Worm (Caenorhabditis elegans) whole organism, early embryonic: ENCODE measurements around the gene Y47D7A.2.

Source experiments
- B0310.2 ChIP-seq: sonication (generic microtip); optimal IDR thresholded peaks from 2 replicates; lab custom pipeline; 2016; ENCODE audit warnings: mild to moderate bottlenecking, missing genetic modification characterization, missing compliant biosample characterization
- F13C5.2 ChIP-seq: sonication (generic microtip); optimal IDR thresholded peaks from 2 replicates; lab custom pipeline; 2017; ENCODE audit warnings: mild to moderate bottlenecking, missing genetic modification characterization, inconsistent platforms, missing compliant biosample characterization
- aly-1 ChIP-seq: sonication (generic microtip); optimal IDR thresholded peaks from 2 replicates; lab custom pipeline; 2016; ENCODE audit warnings: missing genetic modification characterization, missing compliant biosample characterization
- ama-1 ChIP-seq: fragments of 150-350 bp; optimal IDR thresholded peaks from 2 replicates; lab custom pipeline; 2014
- ceh-13 ChIP-seq: fragments of 200-800 bp; sonication (Bioruptor generic); optimal IDR thresholded peaks from 2 replicates; lab custom pipeline; 2018; ENCODE audit warnings: mild to moderate bottlenecking, missing genetic modification characterization, missing compliant biosample characterization
- ceh-36 ChIP-seq: sonication (generic microtip); optimal IDR thresholded peaks from 2 replicates; lab custom pipeline; 2016; ENCODE audit warnings: missing genetic modification characterization, inconsistent platforms, missing compliant biosample characterization
- ets-7 ChIP-seq: sonication (generic microtip); optimal IDR thresholded peaks from 2 replicates; lab custom pipeline; 2016; ENCODE audit warnings: missing genotype, missing genetic modification characterization, missing compliant biosample characterization
- flt-1 ChIP-seq: fragments of 200-800 bp; sonication (Bioruptor generic); IDR thresholded peaks from 2 replicates; pipeline ENCODE4 v1.3.6; 2022; ENCODE audit warnings: missing genetic modification characterization, missing compliant biosample characterization
- hmbx-1 ChIP-seq: sonication (generic microtip); optimal IDR thresholded peaks from 2 replicates; lab custom pipeline; 2016; ENCODE audit warnings: mild to moderate bottlenecking, missing genetic modification characterization, missing compliant biosample characterization
- hmg-4 ChIP-seq: fragments of 200-800 bp; sonication (Bioruptor generic); optimal IDR thresholded peaks from 2 replicates; lab custom pipeline; 2018; ENCODE audit warnings: mild to moderate bottlenecking, missing genetic modification characterization, missing compliant biosample characterization
- hnd-1 ChIP-seq: sonication (generic microtip); optimal IDR thresholded peaks from 2 replicates; lab custom pipeline; 2016; ENCODE audit warnings: missing genetic modification characterization, missing compliant biosample characterization
- pes-1 ChIP-seq: fragments of 200-800 bp; sonication (Bioruptor generic); IDR thresholded peaks from 2 replicates; pipeline ENCODE4 v1.3.6; 2022; ENCODE audit warnings: missing genetic modification reagents, missing genetic modification characterization, missing compliant biosample characterization
- scrt-1 ChIP-seq: fragments of 200-800 bp; sonication (Bioruptor generic); IDR thresholded peaks from 2 replicates; pipeline ENCODE4 v1.3.6; 2022; ENCODE audit warnings: missing genetic modification characterization, missing compliant biosample characterization
- sea-1 ChIP-seq: fragments of 200-800 bp; sonication (Bioruptor generic); conservative IDR thresholded peaks from 2 replicates; pipeline ENCODE4 v1.3.6; 2022; ENCODE audit warnings: missing genetic modification characterization, missing compliant biosample characterization
- tbx-11 ChIP-seq: fragments of 200-800 bp; sonication (Bioruptor generic); IDR thresholded peaks from 2 replicates; pipeline ENCODE4 v1.3.6; 2022; ENCODE audit warnings: missing genetic modification characterization, missing compliant biosample characterization
- tbx-37 ChIP-seq: fragments of 200-800 bp; sonication (Bioruptor generic); conservative IDR thresholded peaks from 2 replicates; pipeline ENCODE4 v1.3.6; 2022; ENCODE audit warnings: missing genetic modification reagents, missing genetic modification characterization, missing compliant biosample characterization
- tra-4 ChIP-seq: sonication (generic microtip); optimal IDR thresholded peaks from 2 replicates; lab custom pipeline; 2017; ENCODE audit warnings: missing genetic modification characterization, missing compliant biosample characterization

The Y47D7A.2 gene

DNA sequence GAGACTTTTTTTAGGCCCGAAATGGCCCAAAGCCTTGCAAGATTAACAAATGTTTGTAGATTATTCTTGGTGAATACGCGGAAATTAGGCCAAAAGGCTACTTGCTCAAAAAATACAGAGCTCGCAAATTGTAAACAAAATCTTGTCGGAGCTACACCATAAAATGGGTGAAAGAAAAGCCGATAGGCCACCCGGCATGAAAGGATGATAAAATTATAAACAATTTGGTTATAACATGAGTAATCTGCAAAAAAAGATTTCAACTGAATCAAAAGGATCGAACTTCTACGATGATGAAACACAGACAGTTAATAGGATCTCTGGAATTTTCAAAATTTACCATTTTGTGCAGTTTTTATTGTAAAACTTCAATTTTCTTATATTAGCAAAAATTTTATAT lies 21.9 kb upstream of the Y47D7A.2 start:
- TF ChIP-seq hnd-1 (tag; lab: Kevin White, UChicago) (no peak), tra-4 (no peak), hmbx-1 (tag; lab: Kevin White, UChicago) (no peak), F13C5.2 (tag; lab: Kevin White, UChicago) (no peak), aly-1 (tag; lab: Kevin White, UChicago) (no peak)

DNA sequence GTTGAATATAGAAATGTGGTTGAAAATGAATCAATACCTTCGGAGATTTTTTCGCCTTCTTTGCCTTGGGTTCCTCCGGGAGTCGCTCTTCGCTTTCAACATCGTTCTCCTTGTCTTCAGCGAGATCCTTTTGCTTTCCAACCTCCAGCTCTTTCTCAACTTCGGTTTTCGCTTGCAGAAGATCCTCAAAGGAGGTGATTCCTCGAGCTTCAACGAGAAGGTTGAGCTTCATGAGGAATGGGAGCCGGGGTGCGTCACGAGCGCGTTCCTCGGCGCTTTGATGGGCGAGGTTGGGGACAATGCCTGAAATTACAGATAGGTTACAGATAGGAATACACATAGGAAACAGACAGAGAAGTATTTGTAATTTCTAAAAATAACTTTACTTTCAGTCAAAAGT lies 21.2 kb upstream of the Y47D7A.2 start:
- no peak for TF ChIP-seq hnd-1 (tag; lab: Kevin White, UChicago)
- TF ChIP-seq ets-7 = no peak
- no peak for TF ChIP-seq B0310.2 (tag; lab: Kevin White, UChicago)
- no peak for TF ChIP-seq scrt-1 (GFP tag; lab: Robert Waterston, UW)
- TF ChIP-seq aly-1 (tag; lab: Kevin White, UChicago) = no peak
- TF ChIP-seq tbx-11 (GFP tag; lab: Robert Waterston, UW) = no peak
- TF ChIP-seq flt-1 (GFP tag; lab: Robert Waterston, UW) = no peak
- no peak for TF ChIP-seq hmbx-1 (tag; lab: Kevin White, UChicago)
- no peak for TF ChIP-seq tra-4
- no peak for TF ChIP-seq hmg-4 (GFP tag; lab: Kevin White, UChicago)
- no peak for TF ChIP-seq tbx-37 (GFP tag; lab: Robert Waterston, UW)
- TF ChIP-seq ceh-36 = no peak
- no peak for TF ChIP-seq pes-1 (GFP tag; lab: Robert Waterston, UW)
- no peak for TF ChIP-seq ceh-13 (GFP tag; lab: Kevin White, UChicago)
- TF ChIP-seq sea-1 = no peak
- TF ChIP-seq F13C5.2 (tag; lab: Kevin White, UChicago) = no peak
- TF ChIP-seq ama-1 (lab: Kevin White, UChicago) = no peak

DNA sequence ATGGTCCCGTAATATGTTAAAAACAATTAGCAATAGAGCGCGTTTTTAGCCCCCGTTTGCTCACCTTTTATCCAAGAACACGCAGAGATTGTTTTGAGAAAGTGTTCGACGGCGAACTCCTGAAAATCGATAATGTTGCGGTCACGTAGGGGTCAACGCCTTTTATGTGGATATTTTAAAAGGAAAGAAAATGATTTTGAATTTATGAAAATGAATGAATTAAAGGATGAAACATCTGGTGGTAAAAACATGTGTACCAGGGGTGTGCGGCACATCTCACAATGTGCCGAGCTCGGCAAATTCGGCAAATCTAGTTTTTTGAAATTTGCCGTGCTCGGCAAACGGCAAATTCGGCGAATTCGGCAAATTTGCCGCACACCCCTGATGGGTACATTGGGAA lies 20.0 kb upstream of the Y47D7A.2 start, which contains the start of gene F13A2.4:
TSS of gene F13A2.4 (minus strand) at position 101 of the 400 bp plus-strand sequence.
- no peak for TF ChIP-seq hnd-1 (tag; lab: Kevin White, UChicago)
- TF ChIP-seq ets-7 = no peak
- no peak for TF ChIP-seq ama-1 (lab: Kevin White, UChicago)
- TF ChIP-seq tbx-11 (GFP tag; lab: Robert Waterston, UW) = no peak
- TF ChIP-seq hmbx-1 (tag; lab: Kevin White, UChicago) = no peak
- no peak for TF ChIP-seq ceh-13 (GFP tag; lab: Kevin White, UChicago)
- no peak for TF ChIP-seq ceh-36
- TF ChIP-seq tra-4 = no peak
- TF ChIP-seq B0310.2 (tag; lab: Kevin White, UChicago) = no peak
- TF ChIP-seq aly-1 (tag; lab: Kevin White, UChicago) = no peak
- no peak for TF ChIP-seq tbx-37 (GFP tag; lab: Robert Waterston, UW)
- no peak for TF ChIP-seq pes-1 (GFP tag; lab: Robert Waterston, UW)
- TF ChIP-seq F13C5.2 (tag; lab: Kevin White, UChicago) = no peak
- no peak for TF ChIP-seq hmg-4 (GFP tag; lab: Kevin White, UChicago)
- TF ChIP-seq flt-1 (GFP tag; lab: Robert Waterston, UW) = no peak
- no peak for TF ChIP-seq sea-1
- no peak for TF ChIP-seq scrt-1 (GFP tag; lab: Robert Waterston, UW)

DNA sequence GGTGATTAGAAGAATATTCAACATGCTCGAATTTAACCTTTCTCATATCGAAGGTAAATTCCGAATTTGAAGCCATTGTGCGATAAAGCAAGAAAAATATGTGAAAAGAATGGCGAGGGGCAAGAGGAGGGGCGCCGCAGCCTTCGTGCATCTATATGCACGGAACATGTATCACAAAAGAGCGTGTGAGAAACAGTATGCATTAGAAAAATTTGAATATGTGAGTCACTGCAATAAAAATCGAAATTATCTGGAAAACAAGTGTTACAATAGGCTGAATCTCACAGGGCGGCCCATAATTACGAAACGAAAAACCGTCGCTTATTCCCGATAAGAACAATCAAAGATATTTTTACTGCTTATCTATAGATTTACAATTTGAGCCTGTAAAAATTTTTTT lies 18.2 kb upstream of the Y47D7A.2 start, which contains the start of gene F13A2.5:
TSS of gene F13A2.5 (minus strand) at position 101 of the 400 bp plus-strand sequence.
- no peak for TF ChIP-seq pes-1 (GFP tag; lab: Robert Waterston, UW)
- TF ChIP-seq tbx-37 (GFP tag; lab: Robert Waterston, UW) = no peak
- TF ChIP-seq tbx-11 (GFP tag; lab: Robert Waterston, UW) = no peak
- no peak for TF ChIP-seq F13C5.2 (tag; lab: Kevin White, UChicago)
- no peak for TF ChIP-seq tra-4
- no peak for TF ChIP-seq hnd-1 (tag; lab: Kevin White, UChicago)
- TF ChIP-seq scrt-1 (GFP tag; lab: Robert Waterston, UW) = no peak
- TF ChIP-seq ets-7 = no peak
- no peak for TF ChIP-seq sea-1
- TF ChIP-seq ama-1 (lab: Kevin White, UChicago) = no peak
- TF ChIP-seq hmg-4 (GFP tag; lab: Kevin White, UChicago) = no peak
- TF ChIP-seq aly-1 (tag; lab: Kevin White, UChicago) = no peak
- TF ChIP-seq B0310.2 (tag; lab: Kevin White, UChicago) = no peak
- TF ChIP-seq ceh-36 = no peak
- no peak for TF ChIP-seq ceh-13 (GFP tag; lab: Kevin White, UChicago)
- TF ChIP-seq flt-1 (GFP tag; lab: Robert Waterston, UW) = no peak
- TF ChIP-seq hmbx-1 (tag; lab: Kevin White, UChicago) = no peak

DNA sequence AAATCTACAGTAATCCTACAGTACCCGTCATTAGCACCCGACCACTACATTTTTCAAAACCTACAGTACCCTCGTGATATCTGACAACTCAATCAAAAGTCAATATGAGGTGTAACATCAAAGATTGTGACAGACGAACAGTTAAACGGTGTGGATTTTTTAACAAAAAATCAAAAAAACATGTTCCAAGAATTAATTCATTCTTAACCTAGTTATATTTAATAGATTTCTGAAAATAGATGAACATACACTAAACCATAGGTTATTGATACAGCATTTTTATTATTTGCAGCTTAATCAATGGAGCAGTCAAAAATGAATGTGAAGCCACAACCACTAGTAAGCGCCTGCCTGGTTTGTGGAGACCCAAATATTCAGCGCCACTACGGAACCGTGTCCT lies 12.6 kb upstream of the Y47D7A.2 start, which contains the start of gene nhr-118:
TSS of gene nhr-118 (plus strand) at position 301 of the 400 bp plus-strand sequence.
- TF ChIP-seq scrt-1 (GFP tag; lab: Robert Waterston, UW) = no peak

DNA sequence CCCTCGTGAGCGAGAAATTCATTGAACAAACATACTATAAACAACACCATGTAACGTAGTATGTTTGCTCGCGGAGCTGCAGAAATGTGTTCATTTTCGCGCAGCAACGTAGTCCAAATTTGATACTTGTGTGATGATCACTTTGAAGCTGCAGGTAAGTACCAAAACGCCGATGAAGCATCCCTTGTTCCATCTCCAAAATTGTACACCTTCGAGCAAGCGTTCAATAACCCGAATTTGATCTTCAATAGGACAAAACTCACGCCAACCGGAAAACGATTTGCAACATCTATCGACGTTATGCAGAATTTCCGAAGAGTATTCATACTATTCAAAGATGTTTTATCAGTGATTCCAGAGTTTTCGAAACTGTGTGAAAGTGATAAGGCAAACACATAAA lies 9.4 kb upstream of the Y47D7A.2 start, which contains the start of gene Y47D7A.3:
TSS of gene Y47D7A.3 (plus strand) at position 301 of the 400 bp plus-strand sequence.
- TF ChIP-seq scrt-1 (GFP tag; lab: Robert Waterston, UW) (no peak), hmg-4 (GFP tag; lab: Kevin White, UChicago) (no peak), hnd-1 (tag; lab: Kevin White, UChicago) (no peak), ceh-36 (no peak), ama-1 (lab: Kevin White, UChicago) (no peak), pes-1 (GFP tag; lab: Robert Waterston, UW) (no peak), sea-1 (no peak), tra-4 (no peak), aly-1 (tag; lab: Kevin White, UChicago) (no peak), ceh-13 (GFP tag; lab: Kevin White, UChicago) (no peak), tbx-11 (GFP tag; lab: Robert Waterston, UW) (no peak), B0310.2 (tag; lab: Kevin White, UChicago) (no peak), ets-7 (no peak), tbx-37 (GFP tag; lab: Robert Waterston, UW) (no peak), flt-1 (GFP tag; lab: Robert Waterston, UW) (no peak), F13C5.2 (tag; lab: Kevin White, UChicago) (no peak), hmbx-1 (tag; lab: Kevin White, UChicago) (no peak)

DNA sequence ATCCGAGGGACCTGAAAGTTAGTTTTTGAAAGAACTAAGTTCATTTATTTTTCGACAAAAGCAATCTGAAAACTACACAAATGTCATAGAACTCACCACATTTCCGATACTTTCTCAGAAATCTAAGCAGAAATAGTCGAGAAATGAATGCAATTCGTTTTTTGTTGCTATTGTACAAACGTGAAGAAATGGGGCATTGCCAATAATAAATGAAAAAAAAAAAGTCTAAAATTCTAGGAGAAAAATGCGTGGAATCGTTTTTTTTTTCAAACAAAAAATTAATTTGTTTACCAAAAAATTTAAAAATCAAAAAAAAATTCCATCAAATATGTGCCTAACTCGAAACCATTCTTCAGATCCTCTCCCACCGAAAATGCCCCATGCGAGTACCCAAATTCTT lies 8.4 kb upstream of the Y47D7A.2 start, which contains the start of gene Y47D7A.17:
TSS of gene Y47D7A.17 (minus strand) at position 101 of the 400 bp plus-strand sequence.
- TF ChIP-seq tra-4 (no peak), flt-1 (GFP tag; lab: Robert Waterston, UW) (no peak), aly-1 (tag; lab: Kevin White, UChicago) (no peak), ceh-36 (no peak)
